Worm (Caenorhabditis elegans): ENCODE measurements around the gene mtm-3.

- TF ChIP-seq mxl-2 (GFP tag; conservative IDR thresholded peaks at IDR 0.05), result no peak
- TF ChIP-seq F49E8.2 (tag; optimal IDR thresholded peaks at IDR 0.05; ENCODE audit: borderline replicate concordance), result no peak
- TF ChIP-seq pqm-1 (tag; optimal IDR thresholded peaks at IDR 0.05), result no peak
- TF ChIP-seq daf-8 (GFP tag; IDR thresholded peaks at IDR 0.05), result no peak
- TF ChIP-seq snpc-4 (tag; optimal IDR thresholded peaks at IDR 0.05), result no peak
- TF ChIP-seq nhr-11 (tag; optimal IDR thresholded peaks at IDR 0.05), result no peak
- TF ChIP-seq unc-130 (GFP tag; optimal IDR thresholded peaks at IDR 0.05), result no peak
- TF ChIP-seq ceh-44 (GFP tag; IDR thresholded peaks at IDR 0.05), result no peak
Observed at ce11 chrIII:3819579-3819978, 19.3 kb upstream of the mtm-3 start, which contains the start of gene dpy-27.

Data from whole organism, L4 larva.